Worm (Caenorhabditis elegans) whole organism, late embryonic: ENCODE measurements around the gene E02H4.2.

Experiments used
- C38D4.7 ChIP-seq: fragments of 200-800 bp; sonication (Bioruptor generic); optimal IDR thresholded peaks from 2 replicates; lab custom pipeline; 2018; ENCODE audit warnings: mild to moderate bottlenecking, missing genetic modification characterization, moderate library complexity, missing compliant biosample characterization
- K02D7.2 ChIP-seq: sonication (generic microtip); optimal IDR thresholded peaks from 2 replicates; lab custom pipeline; 2017; ENCODE audit warnings: mild to moderate bottlenecking, missing genetic modification characterization, missing compliant biosample characterization
- Y22D7AL.16 ChIP-seq: sonication (generic microtip); optimal IDR thresholded peaks from 2 replicates; lab custom pipeline; 2016; ENCODE audit warnings: missing genetic modification characterization, missing compliant biosample characterization
- ahr-1 ChIP-seq: sonication (generic microtip); optimal IDR thresholded peaks from 2 replicates; lab custom pipeline; 2016; ENCODE audit warnings: missing genetic modification characterization, missing compliant biosample characterization
- ceh-19 ChIP-seq: fragments of 200-800 bp; sonication (Bioruptor generic); optimal IDR thresholded peaks from 2 replicates; lab custom pipeline; 2018; ENCODE audit warnings: mild to moderate bottlenecking, missing genetic modification characterization, missing compliant biosample characterization
- ceh-48 ChIP-seq: sonication (generic microtip); optimal IDR thresholded peaks from 2 replicates; lab custom pipeline; 2016; ENCODE audit warnings: missing genetic modification characterization, inconsistent platforms, missing compliant biosample characterization
- ceh-6 ChIP-seq: fragments of 200-800 bp; sonication (Bioruptor generic); optimal IDR thresholded peaks from 2 replicates; lab custom pipeline; 2018; ENCODE audit warnings: mild to moderate bottlenecking, missing genetic modification characterization, missing compliant biosample characterization
- che-1 ChIP-seq: sonication (generic microtip); optimal IDR thresholded peaks from 2 replicates; lab custom pipeline; 2016; ENCODE audit warnings: mild to moderate bottlenecking, missing genetic modification characterization, missing compliant biosample characterization
- hlh-13 ChIP-seq: fragments of 200-800 bp; sonication (Bioruptor generic); optimal IDR thresholded peaks from 2 replicates; lab custom pipeline; 2018; ENCODE audit warnings: mild to moderate bottlenecking, missing genetic modification characterization, missing compliant biosample characterization
- hlh-15 ChIP-seq: sonication (generic microtip); optimal IDR thresholded peaks from 2 replicates; lab custom pipeline; 2016; ENCODE audit warnings: missing genetic modification characterization, missing compliant biosample characterization
- lin-11 ChIP-seq: fragments of 200-800 bp; sonication (Bioruptor generic); optimal IDR thresholded peaks from 2 replicates; lab custom pipeline; 2018; ENCODE audit warnings: mild to moderate bottlenecking, missing genetic modification characterization, missing compliant biosample characterization
- madf-2 ChIP-seq: sonication (generic microtip); optimal IDR thresholded peaks from 2 replicates; lab custom pipeline; 2017; ENCODE audit warnings: missing genetic modification characterization, missing compliant biosample characterization
- pag-3 ChIP-seq: sonication (generic microtip); optimal IDR thresholded peaks from 2 replicates; lab custom pipeline; 2016; ENCODE audit warnings: missing compliant biosample characterization, missing genetic modification characterization, borderline replicate concordance
- pat-9 ChIP-seq: fragments of 200-800 bp; sonication (Bioruptor generic); optimal IDR thresholded peaks from 2 replicates; lab custom pipeline; 2018; ENCODE audit warnings: mild to moderate bottlenecking, missing genetic modification characterization, moderate library complexity, missing compliant biosample characterization
- ref-2 ChIP-seq: sonication (generic microtip); optimal IDR thresholded peaks from 2 replicates; lab custom pipeline; 2016; ENCODE audit warnings: missing genetic modification characterization, missing compliant biosample characterization
- sox-4 ChIP-seq: sonication (generic microtip); optimal IDR thresholded peaks from 2 replicates; lab custom pipeline; 2017; ENCODE audit warnings: mild to moderate bottlenecking, missing genetic modification characterization, inconsistent platforms, missing compliant biosample characterization

The E02H4.2 gene

ce11 chrX:14231987-14232386, 49.4 kb downstream of the E02H4.2 start:
- TF ChIP-seq sox-4 (tag; lab: Kevin White, UChicago) (no peak), ahr-1 (no peak), pag-3 (tag; lab: Kevin White, UChicago) (no peak)

DNA sequence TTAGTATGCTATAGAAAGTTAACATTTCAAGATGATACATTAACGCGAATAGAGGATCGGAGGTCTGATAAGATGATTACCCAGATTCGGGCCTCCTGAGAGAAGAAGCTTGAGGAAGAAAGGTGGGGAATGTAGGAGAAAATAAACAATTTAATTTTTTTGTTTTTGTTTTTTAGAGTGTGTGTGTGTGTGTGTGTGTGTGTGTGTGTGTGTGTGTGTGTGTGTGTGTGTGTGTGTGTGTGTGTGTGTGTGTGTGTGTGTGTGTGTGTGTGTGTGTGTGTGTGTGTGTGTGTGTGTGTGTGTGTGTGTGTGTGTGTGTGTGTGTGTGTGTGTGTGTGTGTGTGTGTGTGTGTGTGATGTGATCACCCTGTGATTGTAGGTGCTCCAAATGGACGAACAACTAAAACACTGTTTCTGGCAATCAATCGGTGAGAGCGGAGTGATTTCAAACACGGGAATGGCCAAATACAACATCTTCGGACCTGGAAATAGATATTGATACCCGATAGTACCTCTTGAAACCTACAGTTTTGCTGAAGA, 52.0 kb downstream of the E02H4.2 start:
- TF ChIP-seq pat-9 = peak; percentile 28
- peak; percentile 27 for TF ChIP-seq ceh-6 (GFP tag; lab: Kevin White, UChicago)
- TF ChIP-seq C38D4.7 (GFP tag; lab: Kevin White, UChicago) = peak; percentile 55
- TF ChIP-seq lin-11 (tag; lab: Kevin White, UChicago) = peak; percentile 4
- peak; percentile 8 for TF ChIP-seq K02D7.2 (tag; lab: Kevin White, UChicago)
- TF ChIP-seq ceh-19 = peak; percentile 51
- peak; percentile 17 for TF ChIP-seq che-1 (tag; lab: Kevin White, UChicago)
- TF ChIP-seq hlh-13 (GFP tag; lab: Kevin White, UChicago) = peak; percentile 12

ce11 chrX:14228764-14229163, 52.7 kb downstream of the E02H4.2 start:
- no peak for TF ChIP-seq ref-2 (tag; lab: Kevin White, UChicago)
- TF ChIP-seq Y22D7AL.16 = no peak
- TF ChIP-seq hlh-15 = no peak
- no peak for TF ChIP-seq madf-2
- TF ChIP-seq C38D4.7 (GFP tag; lab: Kevin White, UChicago) = no peak
- TF ChIP-seq ceh-48 (tag; lab: Kevin White, UChicago) = no peak
